Fruit fly (Drosophila melanogaster): ENCODE measurements around the gene MFS3.
A peak's percentile ranks its signal among the peaks of the same experiment; 100 is the strongest.

Gene MFS3

dm6 chr2L:1157679-1158518 is 14.9 kb downstream of the MFS3 start, which contains the start of gene capt (continued):
- TF ChIP-seq al (GFP tag; IDR thresholded peaks at IDR 0.05) (peak; percentile 31; the same call in 1 of the 2 replicates), exex (tag; optimal IDR thresholded peaks at IDR 0.05) (no peak), nom (GFP tag; optimal IDR thresholded peaks at IDR 0.05) (no peak), CG13123 (GFP tag; optimal IDR thresholded peaks at IDR 0.05) (no peak), CG9817 (tag; optimal IDR thresholded peaks at IDR 0.05) (peak; percentile 45), CG12236 (GFP tag; optimal IDR thresholded peaks at IDR 0.05) (no peak), CG11085 (GFP tag; IDR thresholded peaks at IDR 0.05) (no peak), cwo (GFP tag; optimal IDR thresholded peaks at IDR 0.05) (no peak), H2.0 (GFP tag; IDR thresholded peaks at IDR 0.05) (0 out of 2 replicates have a peak, but pooled peaks have one; percentile 7), CG15479 (GFP tag; optimal IDR thresholded peaks at IDR 0.05) (peak; percentile 38), CG7928 (GFP tag; optimal IDR thresholded peaks at IDR 0.05) (no peak), CG1647 (GFP tag; optimal IDR thresholded peaks at IDR 0.05) (no peak), CG12744 (GFP tag; optimal IDR thresholded peaks at IDR 0.05) (no peak), CG32767 (GFP tag; IDR thresholded peaks at IDR 0.05) (no peak), tll (GFP tag; optimal IDR thresholded peaks at IDR 0.05) (no peak), CG12219 (GFP tag; optimal IDR thresholded peaks at IDR 0.05) (no peak), cg (GFP tag; optimal IDR thresholded peaks at IDR 0.05) (peak; percentile 91), CG8478 (optimal IDR thresholded peaks at IDR 0.05) (no peak), zen (tag; optimal IDR thresholded peaks at IDR 0.05) (peak; percentile 17), CG6854 (GFP tag; optimal IDR thresholded peaks at IDR 0.05) (no peak), lov (optimal IDR thresholded peaks at IDR 0.05) (no peak), lov (GFP tag; IDR thresholded peaks at IDR 0.05) (no peak), BtbVII (GFP tag; optimal IDR thresholded peaks at IDR 0.05) (peak; percentile 22), CG7786 (GFP tag; optimal IDR thresholded peaks at IDR 0.05) (peak; percentile 26), Nf-YA (GFP tag; IDR thresholded peaks at IDR 0.05) (no peak), CG14860 (GFP tag; IDR thresholded peaks at IDR 0.05; ENCODE audit: partially characterized antibody) (no peak), CG14014 (GFP tag; IDR thresholded peaks at IDR 0.05) (no peak), B-H2 (GFP tag; optimal IDR thresholded peaks at IDR 0.05) (no peak), CG18262 (tag; optimal IDR thresholded peaks at IDR 0.05) (peak; percentile 39), CG10366 (GFP tag; IDR thresholded peaks at IDR 0.05) (peak; percentile 14; the same call in 1 of the 2 replicates), sna (GFP tag; IDR thresholded peaks at IDR 0.05; ENCODE audit: partially characterized antibody) (no peak), Hmr (GFP tag; optimal IDR thresholded peaks at IDR 0.05) (no peak), gcm (GFP tag; optimal IDR thresholded peaks at IDR 0.05) (peak; percentile 44), pfk (GFP tag; optimal IDR thresholded peaks at IDR 0.05) (no peak), CG16863 (GFP tag; optimal IDR thresholded peaks at IDR 0.05) (peak; percentile 12), Side (GFP tag; optimal IDR thresholded peaks at IDR 0.05) (no peak), Aef1 (GFP tag; IDR thresholded peaks at IDR 0.05) (peak; percentile 42; the same call in 1 of the 3 replicates), Awh (GFP tag; IDR thresholded peaks at IDR 0.05) (no peak), Xbp1 (GFP tag; optimal IDR thresholded peaks at IDR 0.05) (peak; percentile 44), CG9797 (GFP tag; optimal IDR thresholded peaks at IDR 0.05) (peak; percentile 53), CG12391 (tag; optimal IDR thresholded peaks at IDR 0.05) (peak; percentile 54), aop (GFP tag; IDR thresholded peaks at IDR 0.05) (0 out of 2 replicates have a peak, but pooled peaks have one; percentile 8), CG4730 (GFP tag; IDR thresholded peaks at IDR 0.05) (no peak), CG9727 (GFP tag; optimal IDR thresholded peaks at IDR 0.05) (peak; percentile 18), chinmo (GFP tag; IDR thresholded peaks at IDR 0.05; ENCODE audit: partially characterized antibody) (peak; percentile 82; the same call in 1 of the 4 replicates), sr (GFP tag; IDR thresholded peaks at IDR 0.05) (peak; percentile 86), CG17328 (GFP tag; IDR thresholded peaks at IDR 0.05) (no peak), hth (optimal IDR thresholded peaks at IDR 0.05) (no peak), insv (GFP tag; optimal IDR thresholded peaks at IDR 0.05) (peak; percentile 51 to 85)
